Fruit fly (Drosophila melanogaster) S2 (cell line): ENCODE data around the gene OXA1L.

Source experiments
- CG8478 ChIP-seq: fragments of >200 bp; optimal IDR thresholded peaks from 2 replicates; lab custom pipeline; 2018
- CTCF ChIP-seq, 2 experiments: fragments of >200 bp; optimal IDR thresholded peaks; 2 replicates each; lab custom pipeline; 2018

dm6 chr3L:10843685-10844084, 42.6 kb downstream of the OXA1L start:
- no peak for TF ChIP-seq CG8478 (lab: Kevin White, UChicago)
- TF ChIP-seq CTCF (optimal IDR thresholded peaks at IDR 0.05; lab: Kevin White, UChicago), result no peak
